Worm (Caenorhabditis elegans) whole organism, L2 larva: ENCODE results near the gene nhr-6.
A peak's percentile ranks its signal among the peaks of the same experiment; 100 is the strongest.

Source experiments
- C34F6.9 ChIP-seq: fragments of 150-350 bp; optimal IDR thresholded peaks from 2 replicates; lab custom pipeline; 2014; ENCODE audit warnings: missing biosample characterization, missing genetic modification characterization
- F13H6.1 ChIP-seq: sonication (generic microtip); optimal IDR thresholded peaks from 2 replicates; lab custom pipeline; 2016; ENCODE audit warnings: missing genetic modification characterization, missing compliant biosample characterization
- Y55F3AM.14 ChIP-seq: fragments of 200-800 bp; sonication (Bioruptor generic); optimal IDR thresholded peaks from 2 replicates; lab custom pipeline; 2018; ENCODE audit warnings: mild to moderate bottlenecking, missing genetic modification characterization, missing compliant biosample characterization
- alr-1 ChIP-seq: fragments of 150-350 bp; optimal IDR thresholded peaks from 2 replicates; lab custom pipeline; 2014; ENCODE audit warnings: missing biosample characterization, missing genetic modification characterization
- ama-1 ChIP-seq: fragments of 150-350 bp; optimal IDR thresholded peaks from 2 replicates; lab custom pipeline; 2018; ENCODE audit warnings: inconsistent platforms
- ceh-16 ChIP-seq: fragments of 150-350 bp; optimal IDR thresholded peaks from 2 replicates; lab custom pipeline; 2014; ENCODE audit warnings: missing biosample characterization, missing genetic modification characterization
- dmd-4 ChIP-seq: sonication (generic microtip); optimal IDR thresholded peaks from 2 replicates; lab custom pipeline; 2017; ENCODE audit warnings: missing biosample characterization, missing genetic modification characterization
- egl-27 ChIP-seq: sonication (generic microtip); optimal IDR thresholded peaks from 3 replicates; lab custom pipeline; 2017; ENCODE audit warnings: missing biosample characterization, missing genetic modification reagents, missing genetic modification characterization
- elt-3 ChIP-seq: sonication (generic microtip); optimal IDR thresholded peaks from 2 replicates; lab custom pipeline; 2017; ENCODE audit warnings: missing biosample characterization, missing genetic modification characterization
- fos-1 ChIP-seq: fragments of 150-350 bp; optimal IDR thresholded peaks from 2 replicates; lab custom pipeline; 2014; ENCODE audit warnings: missing biosample characterization, missing genetic modification characterization
- gmeb-1 ChIP-seq: fragments of 150-350 bp; optimal IDR thresholded peaks from 2 replicates; lab custom pipeline; 2014; ENCODE audit warnings: missing biosample characterization, missing genetic modification characterization
- lin-11 ChIP-seq: fragments of 150-350 bp; sonication (generic microtip); optimal IDR thresholded peaks from 2 replicates; lab custom pipeline; 2014; ENCODE audit warnings: missing biosample characterization, missing genetic modification characterization, inconsistent platforms, mixed read lengths
- lin-13 ChIP-seq: fragments of 150-350 bp; optimal IDR thresholded peaks from 2 replicates; lab custom pipeline; 2014; ENCODE audit warnings: missing biosample characterization, missing genetic modification reagents, missing genetic modification characterization
- lin-39 ChIP-seq: fragments of 150-350 bp; optimal IDR thresholded peaks from 2 replicates; lab custom pipeline; 2014; ENCODE audit warnings: missing biosample characterization, missing genetic modification reagents, missing genetic modification characterization
- lsy-2 ChIP-seq, 2 experiments: fragments of 150-350 bp in 1 of 2; sonication (generic microtip) in 1 of 2; optimal IDR thresholded peaks; 2 replicates each; lab custom pipeline; 2014 to 2017; ENCODE audit warnings: missing biosample characterization in 2 of 2, missing genetic modification characterization in 2 of 2
- mbf-1 ChIP-seq: sonication (generic microtip); optimal IDR thresholded peaks from 2 replicates; lab custom pipeline; 2017; ENCODE audit warnings: missing biosample characterization, missing genetic modification characterization
- mdl-1 ChIP-seq, 2 experiments: fragments of 150-350 bp in 1 of 2; sonication (generic microtip) in 1 of 2; optimal IDR thresholded peaks; 2 replicates each; lab custom pipeline; 2017; ENCODE audit warnings: missing biosample characterization in 2 of 2, missing genetic modification characterization in 2 of 2
- nhr-10 ChIP-seq: sonication (generic microtip); optimal IDR thresholded peaks from 2 replicates; lab custom pipeline; 2017; ENCODE audit warnings: missing biosample characterization, missing genetic modification characterization
- nhr-11 ChIP-seq: fragments of 150-350 bp; optimal IDR thresholded peaks from 2 replicates; lab custom pipeline; 2014; ENCODE audit warnings: missing biosample characterization, missing genetic modification characterization
- nhr-129 ChIP-seq: fragments of 150-350 bp; optimal IDR thresholded peaks from 2 replicates; lab custom pipeline; 2014; ENCODE audit warnings: missing biosample characterization, missing genetic modification characterization
- nhr-21 ChIP-seq: fragments of 150-350 bp; optimal IDR thresholded peaks from 2 replicates; lab custom pipeline; 2014; ENCODE audit warnings: missing biosample characterization, missing genetic modification characterization
- nhr-23 ChIP-seq: fragments of 150-350 bp; optimal IDR thresholded peaks from 2 replicates; lab custom pipeline; 2014; ENCODE audit warnings: missing biosample characterization, missing genetic modification reagents, missing genetic modification characterization
- nhr-237 ChIP-seq: fragments of 150-350 bp; optimal IDR thresholded peaks from 2 replicates; lab custom pipeline; 2014; ENCODE audit warnings: missing biosample characterization, missing genetic modification characterization
- nhr-77 ChIP-seq: fragments of 150-350 bp; optimal IDR thresholded peaks from 2 replicates; lab custom pipeline; 2014; ENCODE audit warnings: missing biosample characterization, missing genetic modification characterization
- peb-1 ChIP-seq: fragments of 150-350 bp; optimal IDR thresholded peaks from 2 replicates; lab custom pipeline; 2014; ENCODE audit warnings: missing biosample characterization, missing genetic modification characterization
- sem-4 ChIP-seq: fragments of 150-350 bp; optimal IDR thresholded peaks from 2 replicates; lab custom pipeline; 2014; ENCODE audit warnings: missing biosample characterization, missing genetic modification reagents, missing genetic modification characterization
- skn-1 ChIP-seq: sonication (generic microtip); optimal IDR thresholded peaks from 2 replicates; lab custom pipeline; 2017; ENCODE audit warnings: missing biosample characterization, missing genetic modification characterization
- sma-3 ChIP-seq: sonication (generic microtip); optimal IDR thresholded peaks from 2 replicates; lab custom pipeline; 2016; ENCODE audit warnings: missing genetic modification reagents, missing genetic modification characterization, missing compliant biosample characterization
- sma-9 ChIP-seq, 2 experiments: fragments of 150-350 bp in 1 of 2; sonication (generic microtip) in 1 of 2; optimal IDR thresholded peaks; 2 replicates each; lab custom pipeline; 2014 to 2016; ENCODE audit warnings: missing genetic modification characterization in 2 of 2, mild to moderate bottlenecking in 1 of 2, missing biosample characterization in 1 of 2, missing compliant biosample characterization in 1 of 2, missing genetic modification reagents in 1 of 2, moderate library complexity in 1 of 2
- snpc-4 ChIP-seq: fragments of 150-350 bp; optimal IDR thresholded peaks from 2 replicates; lab custom pipeline; 2014; ENCODE audit warnings: missing biosample characterization, missing genetic modification characterization
- unc-39 ChIP-seq: fragments of 150-350 bp; optimal IDR thresholded peaks from 2 replicates; lab custom pipeline; 2014; ENCODE audit warnings: missing biosample characterization, missing genetic modification characterization
- unc-55 ChIP-seq: fragments of 150-350 bp; sonication (generic microtip); optimal IDR thresholded peaks from 3 replicates; lab custom pipeline; 2014; ENCODE audit warnings: missing biosample characterization, missing genetic modification reagents, missing genetic modification characterization
- zag-1 ChIP-seq: fragments of 150-350 bp; optimal IDR thresholded peaks from 2 replicates; lab custom pipeline; 2014; ENCODE audit warnings: missing biosample characterization, missing genetic modification characterization
- ztf-4 ChIP-seq: fragments of 150-350 bp; optimal IDR thresholded peaks from 2 replicates; lab custom pipeline; 2014; ENCODE audit warnings: missing biosample characterization, missing genetic modification characterization

The nhr-6 gene

ce11 chrIII:3594681-3595080 is 21.3 kb downstream of the nhr-6 start:
- no peak for TF ChIP-seq lsy-2 (tag; optimal IDR thresholded peaks at IDR 0.05; lab: Kevin White, UChicago)
- no peak for TF ChIP-seq snpc-4
- TF ChIP-seq alr-1 (tag; lab: Kevin White, UChicago), result no peak
- TF ChIP-seq nhr-23 (tag; lab: Kevin White, UChicago), result no peak

ce11 chrIII:3601271-3601670 is 27.9 kb downstream of the nhr-6 start:
- TF ChIP-seq lsy-2 (tag; optimal IDR thresholded peaks at IDR 0.05; lab: Kevin White, UChicago) (peak in 1 of 2 experiments; percentile 7), sma-9 (GFP tag; optimal IDR thresholded peaks at IDR 0.05; lab: Kevin White, UChicago) (peak; percentile 12), sma-9 (tag; optimal IDR thresholded peaks at IDR 0.05; lab: Kevin White, UChicago) (no peak), elt-3 (tag; lab: Kevin White, UChicago) (no peak), egl-27 (tag; lab: Kevin White, UChicago) (no peak), C34F6.9 (peak; percentile 17), mdl-1 (tag; optimal IDR thresholded peaks at IDR 0.05; lab: Kevin White, UChicago) (no peak), unc-55 (GFP tag; lab: Kevin White, UChicago) (no peak), ztf-4 (tag; lab: Kevin White, UChicago) (no peak), nhr-237 (no peak), F13H6.1 (tag; lab: Kevin White, UChicago) (peak; percentile 24), ceh-16 (tag; lab: Kevin White, UChicago) (no peak), dmd-4 (tag; lab: Kevin White, UChicago) (no peak), nhr-77 (no peak), sem-4 (no peak), nhr-129 (tag; lab: Kevin White, UChicago) (peak; percentile 44), skn-1 (tag; lab: Kevin White, UChicago) (no peak), unc-39 (no peak), nhr-11 (tag; lab: Kevin White, UChicago) (no peak)

ce11 chrIII:3605681-3606080 is 32.3 kb downstream of the nhr-6 start:
- TF ChIP-seq Y55F3AM.14 (no peak), lin-39 (tag; lab: Kevin White, UChicago) (no peak), lin-13 (GFP tag; lab: Kevin White, UChicago) (no peak), unc-39 (no peak), F13H6.1 (tag; lab: Kevin White, UChicago) (peak; percentile 17)
- TF ChIP-seq, all 48 proteins: peak for 1

- TF ChIP-seq sma-3 (GFP tag; lab: Kevin White, UChicago) (no peak), nhr-23 (tag; lab: Kevin White, UChicago) (no peak), mbf-1 (no peak), lin-11 (no peak), nhr-11 (tag; lab: Kevin White, UChicago) (no peak), zag-1 (tag; lab: Kevin White, UChicago) (no peak), F13H6.1 (tag; lab: Kevin White, UChicago) (no peak), ztf-4 (tag; lab: Kevin White, UChicago) (no peak), lsy-2 (tag; optimal IDR thresholded peaks at IDR 0.05; lab: Kevin White, UChicago) (no peak)
These were observed 39.0 kb downstream of the nhr-6 start for ce11 chrIII:3612387-3612786.

ce11 chrIII:3612882-3613479 is 39.6 kb downstream of the nhr-6 start:
- TF ChIP-seq ztf-4 (tag; lab: Kevin White, UChicago), result no peak
- no peak for TF ChIP-seq Y55F3AM.14
- TF ChIP-seq sem-4, result no peak
- no peak for TF ChIP-seq mdl-1 (tag; optimal IDR thresholded peaks at IDR 0.05; lab: Kevin White, UChicago)
- no peak for TF ChIP-seq lsy-2 (tag; optimal IDR thresholded peaks at IDR 0.05; lab: Kevin White, UChicago)
- TF ChIP-seq skn-1 (tag; lab: Kevin White, UChicago), result no peak
- TF ChIP-seq gmeb-1 (tag; lab: Kevin White, UChicago), result no peak
- no peak for TF ChIP-seq fos-1 (tag; lab: Kevin White, UChicago)
- TF ChIP-seq peb-1, result no peak
- no peak for TF ChIP-seq nhr-21 (tag; lab: Kevin White, UChicago)
- TF ChIP-seq mbf-1, result no peak
- no peak for TF ChIP-seq alr-1 (tag; lab: Kevin White, UChicago)
- TF ChIP-seq ama-1 (lab: Kevin White, UChicago), result no peak
- no peak for TF ChIP-seq unc-39
- no peak for TF ChIP-seq egl-27 (tag; lab: Kevin White, UChicago)
- TF ChIP-seq zag-1 (tag; lab: Kevin White, UChicago), result no peak
- TF ChIP-seq nhr-10 (tag; lab: Kevin White, UChicago), result no peak
